Fruit fly (Drosophila melanogaster) whole organism, prepupa: Measurements from ENCODE around the gene CG17801.

Experiments used
- CG3919 ChIP-seq: fragments of 200-800 bp; sonication (Bioruptor generic); optimal IDR thresholded peaks from 3 replicates; lab custom pipeline; 2016; ENCODE audit warnings: missing biosample characterization, missing genetic modification characterization
- CG6163 ChIP-seq: fragments of 200-800 bp; sonication (Bioruptor generic); IDR thresholded peaks from 3 replicates; pipeline ENCODE4 v1.3.6; 2022; ENCODE audit warnings: missing biosample characterization, missing genetic modification characterization
- CG6808 ChIP-seq: fragments of 200-800 bp; sonication (Bioruptor generic); optimal IDR thresholded peaks from 3 replicates; lab custom pipeline; 2017; ENCODE audit warnings: missing biosample characterization, missing genetic modification characterization, mild to moderate bottlenecking, moderate library complexity, missing genetic modification reagents
- CG9139 ChIP-seq: fragments of 200-800 bp; sonication (Bioruptor generic); optimal IDR thresholded peaks from 3 replicates; lab custom pipeline; 2017; ENCODE audit warnings: missing biosample characterization, mild to moderate bottlenecking, missing genetic modification characterization
- Ets21C ChIP-seq: fragments of 200-800 bp; sonication (Bioruptor generic); optimal IDR thresholded peaks from 3 replicates; lab custom pipeline; 2016; ENCODE audit warnings: missing biosample characterization, missing genetic modification characterization
- Gug ChIP-seq: fragments of 200-800 bp; sonication (Bioruptor generic); IDR thresholded peaks from 2 replicates; pipeline ENCODE4 v1.3.6; 2022; ENCODE audit warnings: missing biosample characterization, missing genetic modification characterization
- Hr39 ChIP-seq: fragments of 200-800 bp; sonication (Bioruptor generic); optimal IDR thresholded peaks from 2 replicates; lab custom pipeline; 2016; ENCODE audit warnings: missing biosample characterization, missing genetic modification characterization
- OdsH ChIP-seq: fragments of 200-800 bp; sonication (Bioruptor generic); optimal IDR thresholded peaks from 3 replicates; lab custom pipeline; 2016; ENCODE audit warnings: missing biosample characterization, missing genetic modification characterization
- dac ChIP-seq: fragments of 200-800 bp; sonication (Bioruptor generic); optimal IDR thresholded peaks from 2 replicates; lab custom pipeline; 2017; ENCODE audit warnings: missing biosample characterization, mild to moderate bottlenecking, missing genetic modification characterization
- net ChIP-seq: fragments of 200-800 bp; sonication (Bioruptor generic); optimal IDR thresholded peaks from 3 replicates; lab custom pipeline; 2016; ENCODE audit warnings: missing biosample characterization, missing genetic modification characterization
- salr ChIP-seq, 2 experiments: fragments of 200-800 bp; sonication (Bioruptor generic); optimal IDR thresholded peaks; 3 replicates each; lab custom pipeline; 2016 to 2018; ENCODE audit warnings: missing biosample characterization in 2 of 2, missing genetic modification characterization in 2 of 2, mild to moderate bottlenecking in 1 of 2

- TF ChIP-seq CG6808 (GFP tag; lab: Kevin White, UChicago): no peak
- no peak for TF ChIP-seq dac (GFP tag; lab: Kevin White, UChicago)
- no peak for TF ChIP-seq Hr39
- TF ChIP-seq OdsH: no peak
- no peak for TF ChIP-seq Gug
- no peak for TF ChIP-seq CG9139 (GFP tag; lab: Kevin White, UChicago)
- no peak for TF ChIP-seq Ets21C
- TF ChIP-seq CG6163 (GFP tag; lab: Robert Waterston, UW): no peak
- no peak for TF ChIP-seq net (GFP tag; lab: Kevin White, UChicago)
- TF ChIP-seq CG3919 (GFP tag; lab: Kevin White, UChicago): no peak
- peak in 1 of 2 experiments; percentile 22 for TF ChIP-seq salr (GFP tag; optimal IDR thresholded peaks at IDR 0.05; lab: Kevin White, UChicago)
Measured at dm6 chr3R:17789937-17790336, 16.9 kb downstream of the CG17801 start.
